Worm (Caenorhabditis elegans): ENCODE data around the gene W03H9.2.

The W03H9.2 gene

DNA sequence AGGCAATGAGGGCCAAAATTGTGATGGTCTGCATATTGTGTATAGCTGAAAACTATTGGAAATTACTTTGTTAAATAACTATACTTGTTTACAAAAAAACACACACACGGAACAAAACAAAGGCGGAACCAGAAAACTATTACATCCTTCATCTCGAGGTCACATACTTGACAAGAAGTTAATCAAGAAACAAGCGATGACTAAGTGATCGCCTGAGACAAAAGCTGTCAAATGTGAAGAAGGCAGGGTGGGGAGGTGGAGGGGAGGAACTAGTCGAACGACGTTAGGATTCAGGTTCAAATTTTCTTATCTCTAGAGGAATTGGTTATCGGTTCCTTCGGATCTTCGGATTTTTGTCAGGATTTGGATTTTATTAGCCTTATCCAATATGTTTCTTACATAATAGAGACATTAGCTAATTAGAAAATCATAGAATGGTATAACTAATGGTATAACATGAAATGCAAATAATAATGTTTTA, 34.4 kb downstream of the W03H9.2 start, which contains the start of gene cpg-7:
Gene cpg-7, minus strand, starts transcription at position 51 of the 481 bp plus-strand sequence.
- TF ChIP-seq fkh-6 (tag; optimal IDR thresholded peaks at IDR 0.05) (no peak), ceh-22 (tag; optimal IDR thresholded peaks at IDR 0.05) (no peak), sdc-2 (tag; optimal IDR thresholded peaks at IDR 0.05) (no peak), K02D7.2 (tag; optimal IDR thresholded peaks at IDR 0.05) (no peak), tbx-7 (tag; optimal IDR thresholded peaks at IDR 0.05) (no peak), sox-2 (GFP tag; IDR thresholded peaks at IDR 0.05) (no peak), che-1 (tag; optimal IDR thresholded peaks at IDR 0.05) (no peak), mec-3 (tag; optimal IDR thresholded peaks at IDR 0.05; ENCODE audit: borderline replicate concordance) (no peak), C38D4.7 (GFP tag; optimal IDR thresholded peaks at IDR 0.05) (no peak), pat-9 (tag; optimal IDR thresholded peaks at IDR 0.05) (no peak), ceh-14 (tag; optimal IDR thresholded peaks at IDR 0.05) (no peak), elt-2 (tag; optimal IDR thresholded peaks at IDR 0.05) (no peak), fkh-10 (GFP tag; optimal IDR thresholded peaks at IDR 0.05) (no peak)

- TF ChIP-seq fkh-10 (GFP tag; optimal IDR thresholded peaks at IDR 0.05) (no peak), sox-2 (GFP tag; IDR thresholded peaks at IDR 0.05) (no peak), hlh-15 (tag; optimal IDR thresholded peaks at IDR 0.05) (no peak), unc-86 (tag; optimal IDR thresholded peaks at IDR 0.05) (no peak), rnt-1 (tag; optimal IDR thresholded peaks at IDR 0.05) (no peak), odd-2 (tag; optimal IDR thresholded peaks at IDR 0.05) (no peak), C08G9.2 (tag; optimal IDR thresholded peaks at IDR 0.05) (no peak), pros-1 (tag; optimal IDR thresholded peaks at IDR 0.05) (no peak), ceh-18 (tag; optimal IDR thresholded peaks at IDR 0.05) (no peak), ref-2 (tag; optimal IDR thresholded peaks at IDR 0.05) (no peak), gmeb-2 (tag; optimal IDR thresholded peaks at IDR 0.05) (no peak), pha-2 (tag; optimal IDR thresholded peaks at IDR 0.05) (no peak), pat-9 (tag; optimal IDR thresholded peaks at IDR 0.05) (no peak)
Observed at ce11 chrII:14106164-14106563, 37.5 kb downstream of the W03H9.2 start.

DNA sequence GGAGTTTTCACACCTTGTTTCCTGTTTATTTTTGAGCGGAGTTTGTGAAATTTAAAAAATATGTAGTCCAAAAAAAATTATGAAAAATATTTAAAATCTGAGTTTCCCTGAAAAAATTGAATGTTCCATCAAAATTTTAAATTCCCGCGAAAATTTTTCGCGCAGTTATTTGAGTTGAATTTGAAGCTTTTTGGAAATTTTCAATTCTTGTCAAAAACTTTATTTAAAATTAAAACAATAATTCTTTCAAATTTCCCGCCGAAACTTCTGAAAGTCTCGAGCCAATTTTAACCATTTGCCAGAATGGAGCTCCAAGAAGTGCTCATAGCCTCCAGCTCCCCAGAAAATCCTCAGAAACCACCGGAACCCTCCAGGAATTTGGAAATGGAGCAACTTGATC, 39.2 kb downstream of the W03H9.2 start, which contains the start of gene gur-4:
Gene gur-4, plus strand, starts transcription at position 301 of the 400 bp plus-strand sequence.
- no peak for TF ChIP-seq mec-3 (tag; optimal IDR thresholded peaks at IDR 0.05; ENCODE audit: borderline replicate concordance)
- no peak for TF ChIP-seq zip-5 (tag; optimal IDR thresholded peaks at IDR 0.05)
- TF ChIP-seq fkh-6 (tag; optimal IDR thresholded peaks at IDR 0.05): no peak
- TF ChIP-seq ceh-9 (tag; optimal IDR thresholded peaks at IDR 0.05): no peak
- no peak for TF ChIP-seq che-1 (tag; optimal IDR thresholded peaks at IDR 0.05)
- no peak for TF ChIP-seq ceh-18 (tag; optimal IDR thresholded peaks at IDR 0.05)
- no peak for TF ChIP-seq unc-3 (GFP tag; conservative IDR thresholded peaks at IDR 0.05)
- TF ChIP-seq unc-3 (tag; optimal IDR thresholded peaks at IDR 0.05): no peak
- no peak for TF ChIP-seq ttx-3 (tag; optimal IDR thresholded peaks at IDR 0.05)
- TF ChIP-seq hlh-13 (GFP tag; optimal IDR thresholded peaks at IDR 0.05): no peak
- TF ChIP-seq dve-1 (tag; optimal IDR thresholded peaks at IDR 0.05): no peak
- no peak for TF ChIP-seq ceh-31 (tag; optimal IDR thresholded peaks at IDR 0.05)
- no peak for TF ChIP-seq ceh-22 (tag; optimal IDR thresholded peaks at IDR 0.05)

ce11 chrII:14102112-14102511, 41.6 kb downstream of the W03H9.2 start:
- TF ChIP-seq unc-42 (tag; optimal IDR thresholded peaks at IDR 0.05): peak; percentile 1
- no peak for TF ChIP-seq elt-2 (tag; optimal IDR thresholded peaks at IDR 0.05)
- TF ChIP-seq fkh-6 (tag; optimal IDR thresholded peaks at IDR 0.05): no peak
- no peak for TF ChIP-seq tbx-7 (tag; optimal IDR thresholded peaks at IDR 0.05)
- TF ChIP-seq mec-3 (tag; optimal IDR thresholded peaks at IDR 0.05; ENCODE audit: borderline replicate concordance): no peak
- TF ChIP-seq K09A11.1 (tag; optimal IDR thresholded peaks at IDR 0.05; ENCODE audit: insufficient read depth): no peak
- no peak for TF ChIP-seq ceh-24 (tag; optimal IDR thresholded peaks at IDR 0.05)
- peak; percentile 72 for TF ChIP-seq ceh-48 (tag; optimal IDR thresholded peaks at IDR 0.05)

Measured in whole organism, late embryonic.